Fruit fly (Drosophila melanogaster): Measurements from ENCODE around the gene I-t.
A peak's percentile ranks its signal among the peaks of the same experiment; 100 is the strongest.

Gene I-t

dm6 chr3R:11669954-11670347 lies 33.9 kb upstream of the I-t start:
- TF ChIP-seq chinmo (GFP tag; IDR thresholded peaks at IDR 0.05; ENCODE audit: partially characterized antibody) = 0 out of 4 replicates have a peak, but pooled peaks have one; percentile 16
- TF ChIP-seq Asciz (GFP tag; optimal IDR thresholded peaks at IDR 0.05) = no peak
- TF ChIP-seq Ets65A (GFP tag) = peak; percentile 41
- TF ChIP-seq scrt (GFP tag; optimal IDR thresholded peaks at IDR 0.05) = peak; percentile 88
- peak; percentile 83 for TF ChIP-seq CG8478 (optimal IDR thresholded peaks at IDR 0.05)
- peak; percentile 17 for TF ChIP-seq Deaf1 (tag; optimal IDR thresholded peaks at IDR 0.05)
- TF ChIP-seq oc (tag; optimal IDR thresholded peaks at IDR 0.05) = no peak
- TF ChIP-seq Six4 (GFP tag; optimal IDR thresholded peaks at IDR 0.05) = no peak
- peak; percentile 25; the same call in 1 of the 2 replicates for TF ChIP-seq CG4360 (GFP tag; IDR thresholded peaks at IDR 0.05)

DNA sequence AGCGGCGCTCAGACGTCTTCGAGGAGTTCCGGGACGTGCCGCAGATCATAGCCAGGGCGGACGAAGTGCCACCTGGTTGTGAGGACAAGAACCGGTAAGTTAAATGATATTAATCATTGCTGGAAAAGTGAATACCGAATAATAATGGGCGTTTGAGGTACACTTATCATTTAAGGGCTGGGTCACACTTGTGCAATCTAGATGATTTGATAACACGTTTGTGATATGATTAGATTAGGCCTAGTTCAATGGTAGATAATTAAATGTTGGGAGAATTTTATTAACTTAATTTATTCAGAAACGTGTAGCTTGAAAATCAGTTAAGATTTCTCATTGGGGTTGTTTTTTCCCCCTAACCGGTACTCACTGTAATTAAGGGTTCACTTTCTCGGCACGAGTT lies 32.9 kb upstream of the I-t start:
- TF ChIP-seq gem (tag; optimal IDR thresholded peaks at IDR 0.05) = no peak
- no peak for TF ChIP-seq CG14050 (GFP tag; IDR thresholded peaks at IDR 0.05)
- TF ChIP-seq chinmo (GFP tag; IDR thresholded peaks at IDR 0.05; ENCODE audit: partially characterized antibody) = 0 out of 4 replicates have a peak, but pooled peaks have one; percentile 27
- peak; percentile 79 for TF ChIP-seq exex (tag; optimal IDR thresholded peaks at IDR 0.05)
- peak; percentile 63 for TF ChIP-seq mirr (GFP tag; optimal IDR thresholded peaks at IDR 0.05)
- TF ChIP-seq grn (GFP tag; optimal IDR thresholded peaks at IDR 0.05) = peak; percentile 75
- peak in 1 of 2 experiments; percentile 20 for TF ChIP-seq Pdp1 (GFP tag; optimal IDR thresholded peaks at IDR 0.05)
- peak; percentile 49 for TF ChIP-seq Hey (tag; optimal IDR thresholded peaks at IDR 0.05)
- TF ChIP-seq GATAe (GFP tag; conservative IDR thresholded peaks at IDR 0.05) = 0 out of 2 replicates have a peak, but pooled peaks have one; percentile 26

- TF ChIP-seq Dad (GFP tag; optimal IDR thresholded peaks at IDR 0.05) (no peak), Ets65A (GFP tag) (peak; percentile 83), pum (GFP tag; optimal IDR thresholded peaks at IDR 0.05) (no peak), Ptx1 (GFP tag; IDR thresholded peaks at IDR 0.05) (no peak), slbo (GFP tag; IDR thresholded peaks at IDR 0.05) (0 out of 2 replicates have a peak, but pooled peaks have one; percentile 5), D19A (tag; optimal IDR thresholded peaks at IDR 0.05) (peak; percentile 79), GATAe (GFP tag; conservative IDR thresholded peaks at IDR 0.05) (no peak), CG11504 (tag; optimal IDR thresholded peaks at IDR 0.05) (no peak), emc (GFP tag; optimal IDR thresholded peaks at IDR 0.05) (peak; percentile 5), CG32767 (GFP tag; IDR thresholded peaks at IDR 0.05) (no peak)
These were observed 32.0 kb upstream of the I-t start for dm6 chr3R:11671784-11672183.

DNA sequence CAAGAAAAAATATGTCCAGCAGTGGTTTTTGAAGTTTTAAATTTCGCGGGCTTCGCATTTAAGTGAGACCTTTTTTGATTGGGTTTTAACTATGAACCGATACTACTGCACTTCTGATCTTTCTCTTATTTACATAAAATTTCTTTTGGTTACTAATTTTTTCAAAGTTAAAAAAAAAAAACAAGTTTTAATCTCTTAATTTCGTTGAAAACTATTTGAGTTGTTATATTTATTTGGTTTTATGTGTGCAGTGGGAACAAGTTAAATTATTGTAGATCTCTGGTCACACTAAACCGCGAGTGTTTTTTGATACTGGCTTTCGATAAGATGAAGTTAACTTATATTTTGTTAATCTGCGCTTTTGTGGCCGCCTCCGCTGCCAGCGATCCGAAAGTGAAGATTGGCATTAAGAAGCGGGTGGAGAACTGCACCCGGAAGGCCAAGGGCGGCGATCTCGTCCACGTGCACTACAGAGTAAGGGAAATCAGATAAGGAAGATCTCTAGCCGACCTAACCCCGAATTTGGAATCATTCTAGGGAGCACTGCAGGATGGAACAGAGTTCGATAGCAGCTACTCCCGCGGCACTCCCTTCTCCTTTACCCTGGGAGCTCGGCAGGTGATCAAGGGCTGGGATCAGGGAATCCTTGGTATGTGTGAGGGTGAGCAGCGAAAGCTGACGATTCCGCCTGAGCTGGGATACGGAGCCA lies 29.7 kb upstream of the I-t start, which contains the start of gene CG14715:
Gene CG14715 (plus strand): TSS at position 267 of the 709 bp plus-strand sequence.
- TF ChIP-seq CG7372 (GFP tag; IDR thresholded peaks at IDR 0.05) = no peak
- peak in 1 of 3 experiments; percentile 51 for TF ChIP-seq lola (GFP tag; optimal IDR thresholded peaks at IDR 0.05)
- TF ChIP-seq CG17568 (GFP tag; optimal IDR thresholded peaks at IDR 0.05) = no peak
- no peak for TF ChIP-seq pfk (GFP tag; optimal IDR thresholded peaks at IDR 0.05)
- TF ChIP-seq kah (GFP tag; optimal IDR thresholded peaks at IDR 0.05) = no peak
- TF ChIP-seq CG5245 (GFP tag; optimal IDR thresholded peaks at IDR 0.05) = no peak
- no peak for TF ChIP-seq CG12071 (GFP tag; optimal IDR thresholded peaks at IDR 0.05)
- TF ChIP-seq Dfd (GFP tag; optimal IDR thresholded peaks at IDR 0.05) = no peak
- peak; percentile 55 for TF ChIP-seq Med (GFP tag)
- peak; percentile 25 for TF ChIP-seq CG12942 (GFP tag; optimal IDR thresholded peaks at IDR 0.05)
- TF ChIP-seq CG13424 (tag; optimal IDR thresholded peaks at IDR 0.05) = peak; percentile 51
- no peak for TF ChIP-seq otp (GFP tag; IDR thresholded peaks at IDR 0.05)
- TF ChIP-seq CG13296 (GFP tag; optimal IDR thresholded peaks at IDR 0.05) = no peak
- TF ChIP-seq Elba2 (GFP tag; optimal IDR thresholded peaks at IDR 0.05) = peak; percentile 4
- peak; percentile 72 for TF ChIP-seq gem (tag; optimal IDR thresholded peaks at IDR 0.05)
- TF ChIP-seq shn (GFP tag; optimal IDR thresholded peaks at IDR 0.05) = peak; percentile 48
- TF ChIP-seq Usf (GFP tag; optimal IDR thresholded peaks at IDR 0.05) = no peak
- no peak for TF ChIP-seq Hr78 (GFP tag; optimal IDR thresholded peaks at IDR 0.05)
- TF ChIP-seq bcd (GFP tag; optimal IDR thresholded peaks at IDR 0.05) = peak; percentile 25
- TF ChIP-seq Hey (tag; optimal IDR thresholded peaks at IDR 0.05) = no peak
- no peak for TF ChIP-seq onecut (GFP tag; IDR thresholded peaks at IDR 0.05)
- no peak for TF ChIP-seq Hand (GFP tag; optimal IDR thresholded peaks at IDR 0.05)
